Worm (Caenorhabditis elegans) whole organism, L1 larva: ENCODE data around the gene T27F7.12.

Experiments used
- C16A3.4 ChIP-seq: fragments of 150-350 bp; optimal IDR thresholded peaks from 2 replicates; lab custom pipeline; 2014; ENCODE audit warnings: missing biosample characterization, missing genetic modification characterization
- C34B4.2 ChIP-seq: sonication (generic microtip); optimal IDR thresholded peaks from 2 replicates; lab custom pipeline; 2017; ENCODE audit warnings: mild to moderate bottlenecking, missing genetic modification characterization, missing compliant biosample characterization
- F16B12.6 ChIP-seq: fragments of 150-350 bp; optimal IDR thresholded peaks from 2 replicates; lab custom pipeline; 2014; ENCODE audit warnings: missing biosample characterization, missing genetic modification characterization
- Y116A8C.19 ChIP-seq: sonication (generic microtip); optimal IDR thresholded peaks from 2 replicates; lab custom pipeline; 2016; ENCODE audit warnings: missing compliant biosample characterization, missing genetic modification characterization, borderline replicate concordance
- aha-1 ChIP-seq: fragments of 150-350 bp; optimal IDR thresholded peaks from 2 replicates; lab custom pipeline; 2014; ENCODE audit warnings: missing biosample characterization, missing genetic modification characterization
- ceh-63 ChIP-seq: fragments of 200-800 bp; sonication (Bioruptor generic); optimal IDR thresholded peaks from 2 replicates; lab custom pipeline; 2018; ENCODE audit warnings: mild to moderate bottlenecking, missing genetic modification characterization, missing compliant biosample characterization
- ceh-82 ChIP-seq, 3 experiments: fragments of 150-350 bp in 1 of 3; sonication (generic microtip) in 2 of 3; optimal IDR thresholded peaks; 2 replicates each; lab custom pipeline; 2014 to 2017; ENCODE audit warnings: missing biosample characterization in 3 of 3, missing genetic modification characterization in 3 of 3
- ces-1 ChIP-seq: fragments of 150-350 bp; optimal IDR thresholded peaks from 2 replicates; lab custom pipeline; 2014; ENCODE audit warnings: missing biosample characterization, missing genetic modification reagents, missing genetic modification characterization
- dpl-1 ChIP-seq, 3 experiments: fragments of 150-350 bp in 2 of 3; sonication (generic microtip) in 1 of 3; optimal IDR thresholded peaks; 2 replicates each; lab custom pipeline; 2014 to 2017; ENCODE audit warnings: missing biosample characterization in 3 of 3, missing genetic modification characterization in 3 of 3, missing genetic modification reagents in 3 of 3
- efl-1 ChIP-seq, 4 experiments: fragments of 150-350 bp; optimal IDR thresholded peaks in 3 of 4; peaks in 1 of 4; 1 replicate in 1 of 4; 2 replicates in 3 of 4; lab custom pipeline; 2014; ENCODE audit warnings: missing biosample characterization in 2 of 4, missing genetic modification characterization in 2 of 4, missing genetic modification reagents in 2 of 4
- egl-13 ChIP-seq: sonication (generic microtip); optimal IDR thresholded peaks from 2 replicates; lab custom pipeline; 2016; ENCODE audit warnings: missing genotype, missing genetic modification reagents, missing genetic modification characterization, missing compliant biosample characterization
- elt-2 ChIP-seq: sonication (generic microtip); optimal IDR thresholded peaks from 2 replicates; lab custom pipeline; 2016; ENCODE audit warnings: missing genetic modification characterization, mild to moderate bottlenecking, inconsistent platforms, missing compliant biosample characterization, missing genetic modification reagents
- elt-3 ChIP-seq, 6 experiments: fragments of 150-350 bp in 1 of 6; sonication (generic microtip); optimal IDR thresholded peaks; 2 replicates each; lab custom pipeline; 2017 to 2018; ENCODE audit warnings: missing biosample characterization in 6 of 6, missing genetic modification characterization in 6 of 6, inconsistent platforms in 1 of 6
- fkh-10 ChIP-seq: sonication (generic microtip); optimal IDR thresholded peaks from 2 replicates; lab custom pipeline; 2017; ENCODE audit warnings: missing biosample characterization, missing genetic modification reagents, missing genetic modification characterization
- fkh-8 ChIP-seq: sonication (generic microtip); optimal IDR thresholded peaks from 2 replicates; lab custom pipeline; 2016; ENCODE audit warnings: mild to moderate bottlenecking, missing genetic modification characterization, missing compliant biosample characterization
- fos-1 ChIP-seq: fragments of 150-350 bp; optimal IDR thresholded peaks from 2 replicates; lab custom pipeline; 2014; ENCODE audit warnings: missing biosample characterization, missing genetic modification characterization
- irx-1 ChIP-seq: sonication (generic microtip); optimal IDR thresholded peaks from 2 replicates; lab custom pipeline; 2016; ENCODE audit warnings: missing genetic modification characterization, missing compliant biosample characterization
- isw-1 ChIP-seq: fragments of 200-800 bp; sonication (Bioruptor generic); IDR thresholded peaks from 2 replicates; pipeline ENCODE4 v1.3.6; 2022; ENCODE audit warnings: missing genetic modification characterization, missing compliant biosample characterization
- lin-13 ChIP-seq: fragments of 150-350 bp; optimal IDR thresholded peaks from 2 replicates; lab custom pipeline; 2014; ENCODE audit warnings: missing biosample characterization, missing genetic modification reagents, missing genetic modification characterization
- lin-14 ChIP-seq: fragments of 200-800 bp; sonication (Bioruptor generic); optimal IDR thresholded peaks from 2 replicates; lab custom pipeline; 2018; ENCODE audit warnings: mild to moderate bottlenecking, missing genetic modification characterization, moderate library complexity, missing compliant biosample characterization
- lin-35 ChIP-seq, 2 experiments: fragments of 150-350 bp; optimal IDR thresholded peaks; 2 replicates each; lab custom pipeline; 2014; ENCODE audit warnings: missing biosample characterization in 2 of 2, missing genetic modification characterization in 2 of 2, missing genetic modification reagents in 2 of 2
- lir-3 ChIP-seq: sonication (generic microtip); optimal IDR thresholded peaks from 2 replicates; lab custom pipeline; 2016; ENCODE audit warnings: mild to moderate bottlenecking, missing genetic modification characterization, moderate library complexity, missing compliant biosample characterization; ENCODE audit not compliant: poor library complexity
- lsy-2 ChIP-seq, 2 experiments: fragments of 150-350 bp; optimal IDR thresholded peaks; 2 replicates each; lab custom pipeline; 2014; ENCODE audit warnings: missing biosample characterization in 2 of 2, missing genetic modification characterization in 2 of 2
- mdl-1 ChIP-seq, 2 experiments: fragments of 150-350 bp; optimal IDR thresholded peaks; 2 replicates each; lab custom pipeline; 2014 to 2017; ENCODE audit warnings: missing biosample characterization in 2 of 2, missing genetic modification characterization in 2 of 2, inconsistent platforms in 1 of 2
- nhr-11 ChIP-seq: fragments of 150-350 bp; optimal IDR thresholded peaks from 2 replicates; lab custom pipeline; 2014; ENCODE audit warnings: missing biosample characterization, missing genetic modification characterization
- nhr-12 ChIP-seq: sonication (generic microtip); optimal IDR thresholded peaks from 2 replicates; lab custom pipeline; 2017; ENCODE audit warnings: missing biosample characterization, missing genetic modification characterization
- nhr-19 ChIP-seq: fragments of 200-800 bp; sonication (Bioruptor generic); conservative IDR thresholded peaks from 2 replicates; pipeline ENCODE4 v1.3.6; 2022; ENCODE audit warnings: missing genetic modification characterization, missing compliant biosample characterization
- nhr-20 ChIP-seq: sonication (generic microtip); optimal IDR thresholded peaks from 2 replicates; lab custom pipeline; 2016; ENCODE audit warnings: mild to moderate bottlenecking, missing genetic modification characterization, missing compliant biosample characterization
- nhr-237 ChIP-seq: fragments of 150-350 bp; optimal IDR thresholded peaks from 2 replicates; lab custom pipeline; 2014; ENCODE audit warnings: missing biosample characterization, missing genetic modification characterization
- nhr-47 ChIP-seq: sonication (generic microtip); optimal IDR thresholded peaks from 2 replicates; lab custom pipeline; 2016; ENCODE audit warnings: mild to moderate bottlenecking, missing genetic modification characterization, moderate library complexity, missing compliant biosample characterization
- nhr-71 ChIP-seq: sonication (generic microtip); optimal IDR thresholded peaks from 2 replicates; lab custom pipeline; 2016; ENCODE audit warnings: mild to moderate bottlenecking, missing genetic modification characterization, moderate library complexity, missing compliant biosample characterization
- nhr-85 ChIP-seq: sonication (generic microtip); peaks from one replicate; lab custom pipeline; 2016; ENCODE audit warnings: missing genetic modification characterization, inconsistent platforms, missing compliant biosample characterization
- pag-3 ChIP-seq: sonication (generic microtip); optimal IDR thresholded peaks from 2 replicates; lab custom pipeline; 2017; ENCODE audit warnings: missing genetic modification characterization, mild to moderate bottlenecking, missing compliant biosample characterization, antibody characterized with exemption, borderline replicate concordance; ENCODE audit not compliant: insufficient read depth
- rnt-1 ChIP-seq: sonication (generic microtip); optimal IDR thresholded peaks from 2 replicates; lab custom pipeline; 2016; ENCODE audit warnings: mild to moderate bottlenecking, missing genetic modification characterization, moderate library complexity, missing compliant biosample characterization
- snu-23 ChIP-seq: sonication (generic microtip); optimal IDR thresholded peaks from 2 replicates; lab custom pipeline; 2016; ENCODE audit warnings: missing genetic modification characterization, missing compliant biosample characterization
- swsn-7 ChIP-seq: sonication (generic microtip); optimal IDR thresholded peaks from 2 replicates; lab custom pipeline; 2016; ENCODE audit warnings: missing genetic modification characterization, missing compliant biosample characterization
- tbx-2 ChIP-seq: sonication (generic microtip); optimal IDR thresholded peaks from 2 replicates; lab custom pipeline; 2016; ENCODE audit warnings: missing genetic modification characterization, missing compliant biosample characterization
- unc-130 ChIP-seq: fragments of 150-350 bp; optimal IDR thresholded peaks from 2 replicates; lab custom pipeline; 2017; ENCODE audit warnings: missing biosample characterization, missing genetic modification characterization, inconsistent platforms
- unc-62 ChIP-seq: fragments of 150-350 bp; optimal IDR thresholded peaks from 2 replicates; lab custom pipeline; 2014; ENCODE audit warnings: missing biosample characterization, missing genetic modification reagents, missing genetic modification characterization
- unc-86 ChIP-seq: sonication (generic microtip); optimal IDR thresholded peaks from 2 replicates; lab custom pipeline; 2016; ENCODE audit warnings: missing genetic modification characterization, missing compliant biosample characterization
- unc-98 ChIP-seq: fragments of 200-800 bp; sonication (Bioruptor generic); IDR thresholded peaks from 2 replicates; pipeline ENCODE4 v1.3.6; 2022; ENCODE audit warnings: missing genetic modification characterization, missing compliant biosample characterization
- vab-15 ChIP-seq: sonication (generic microtip); optimal IDR thresholded peaks from 2 replicates; lab custom pipeline; 2017; ENCODE audit warnings: missing genotype, mild to moderate bottlenecking, missing genetic modification characterization, missing compliant biosample characterization
- xbp-1 ChIP-seq: sonication (generic microtip); optimal IDR thresholded peaks from 2 replicates; lab custom pipeline; 2016; ENCODE audit warnings: missing genetic modification characterization, missing compliant biosample characterization
- ztf-4 ChIP-seq: fragments of 150-350 bp; optimal IDR thresholded peaks from 2 replicates; lab custom pipeline; 2014; ENCODE audit warnings: missing biosample characterization, missing genetic modification characterization

Gene T27F7.12

ce11 chrII:5022381-5022855, 32.5 kb downstream of the T27F7.12 start, which contains the start of the genes nsy-1 and F59A6.13:
Gene nsy-1, plus strand, starts transcription at chrII:5022757.
Gene F59A6.13, plus strand, starts transcription at chrII:5022805.
- peak; percentile 97 for TF ChIP-seq elt-2 (tag; lab: Kevin White, UChicago)
- TF ChIP-seq unc-86 (tag; lab: Kevin White, UChicago): no peak
- no peak for TF ChIP-seq efl-1 (optimal IDR thresholded peaks at IDR 0.05; lab: Kevin White, UChicago)
- peak in 1 of 2 experiments; percentile 72 for TF ChIP-seq efl-1 (GFP tag; optimal IDR thresholded peaks at IDR 0.05 in 1 of 2; lab: Kevin White, UChicago)

ce11 chrII:5027952-5028351, 38.0 kb downstream of the T27F7.12 start:
- no peak for TF ChIP-seq unc-130
- no peak for TF ChIP-seq nhr-11
- TF ChIP-seq unc-62 (GFP tag; lab: Kevin White, UChicago): no peak
- TF ChIP-seq nhr-19 (GFP tag; lab: Robert Waterston, UW): no peak
- TF ChIP-seq elt-3 (tag; optimal IDR thresholded peaks at IDR 0.05; lab: Kevin White, UChicago): no peak
- TF ChIP-seq fos-1 (tag; lab: Kevin White, UChicago): no peak
- TF ChIP-seq C34B4.2 (tag; lab: Kevin White, UChicago): no peak
- TF ChIP-seq unc-86 (tag; lab: Kevin White, UChicago): no peak
- no peak for TF ChIP-seq nhr-237 (tag; lab: Kevin White, UChicago)
- no peak for TF ChIP-seq lir-3

ce11 chrII:5031612-5032011, 41.7 kb downstream of the T27F7.12 start, which contains the start of gene wdr-83:
Gene wdr-83, minus strand, starts transcription at chrII:5031712.
- no peak for TF ChIP-seq tbx-2
- TF ChIP-seq unc-130: no peak
- no peak for TF ChIP-seq nhr-20 (tag; lab: Kevin White, UChicago)
- TF ChIP-seq ceh-82 (tag; optimal IDR thresholded peaks at IDR 0.05; lab: Kevin White, UChicago): no peak

- TF ChIP-seq ztf-4 (tag; lab: Kevin White, UChicago): peak; percentile 48
- no peak for TF ChIP-seq unc-98 (GFP tag; lab: Robert Waterston, UW)
- TF ChIP-seq rnt-1: peak; percentile 69
- no peak for TF ChIP-seq aha-1 (tag; lab: Kevin White, UChicago)
- TF ChIP-seq nhr-12 (tag; lab: Kevin White, UChicago): no peak
- TF ChIP-seq lsy-2 (tag; optimal IDR thresholded peaks at IDR 0.05; lab: Kevin White, UChicago): peak; percentile 50 to 73
- peak; percentile 26; the same call in 1 of the 2 replicates for TF ChIP-seq isw-1 (GFP tag; lab: Robert Waterston, UW)
- peak; percentile 60 for TF ChIP-seq elt-2 (tag; lab: Kevin White, UChicago)
- peak; percentile 60 for TF ChIP-seq swsn-7 (tag; lab: Kevin White, UChicago)
- peak; percentile 48 for TF ChIP-seq fkh-8 (tag; lab: Kevin White, UChicago)
- no peak for TF ChIP-seq ceh-63
- TF ChIP-seq nhr-47 (tag; lab: Kevin White, UChicago): peak; percentile 74
- TF ChIP-seq xbp-1 (tag; lab: Kevin White, UChicago): peak; percentile 55
- no peak for TF ChIP-seq pag-3 (tag; lab: Kevin White, UChicago)
- peak; percentile 41 for TF ChIP-seq C16A3.4 (tag; lab: Kevin White, UChicago)
- peak; percentile 49 to 71 for TF ChIP-seq lin-35 (GFP tag; optimal IDR thresholded peaks at IDR 0.05; lab: Kevin White, UChicago)
- TF ChIP-seq nhr-19 (GFP tag; lab: Robert Waterston, UW): peak; percentile 70
- TF ChIP-seq lin-13 (GFP tag; lab: Kevin White, UChicago): peak; percentile 23
- peak in 2 of 3 experiments; percentile 33 to 45 for TF ChIP-seq dpl-1 (GFP tag; optimal IDR thresholded peaks at IDR 0.05; lab: Kevin White, UChicago)
- TF ChIP-seq mdl-1 (tag; optimal IDR thresholded peaks at IDR 0.05; lab: Kevin White, UChicago): peak in 1 of 2 experiments; percentile 58
- no peak for TF ChIP-seq fkh-10
- TF ChIP-seq efl-1 (optimal IDR thresholded peaks at IDR 0.05; lab: Kevin White, UChicago): peak; percentile 54 to 59
- TF ChIP-seq efl-1 (GFP tag; optimal IDR thresholded peaks at IDR 0.05 in 1 of 2; lab: Kevin White, UChicago): peak; percentile 51 to 95
- TF ChIP-seq nhr-85 (tag; lab: Kevin White, UChicago): peak; percentile 45
- peak; percentile 40 for TF ChIP-seq lin-14
- peak; percentile 71 for TF ChIP-seq nhr-71 (tag; lab: Kevin White, UChicago)
- no peak for TF ChIP-seq egl-13
- no peak for TF ChIP-seq Y116A8C.19 (tag; lab: Kevin White, UChicago)
- TF ChIP-seq irx-1 (tag; lab: Kevin White, UChicago): peak; percentile 24
- TF ChIP-seq vab-15 (tag; lab: Kevin White, UChicago): peak; percentile 34
- TF ChIP-seq unc-86 (tag; lab: Kevin White, UChicago): peak; percentile 13
- TF ChIP-seq snu-23 (GFP tag; lab: Kevin White, UChicago): peak; percentile 80
- TF ChIP-seq ces-1: no peak
- TF ChIP-seq F16B12.6 (tag; lab: Kevin White, UChicago): peak; percentile 48
- peak in 2 of 6 experiments; percentile 19 to 65 for TF ChIP-seq elt-3 (tag; optimal IDR thresholded peaks at IDR 0.05; lab: Kevin White, UChicago)
These were observed 42.8 kb downstream of the T27F7.12 start for ce11 chrII:5032669-5033068.
